Fruit fly (Drosophila melanogaster): Measurements from ENCODE around the gene Task6.

The Task6 gene

dm6 chr3R:13674492-13675033 lies at the start of gene Task6:
Gene Task6 (minus strand): TSS chr3R:13674542.
- TF ChIP-seq HmgZ (tag; optimal IDR thresholded peaks at IDR 0.05) = no peak
- no peak for TF ChIP-seq CG12299 (tag; optimal IDR thresholded peaks at IDR 0.05)
- TF ChIP-seq stwl (tag; optimal IDR thresholded peaks at IDR 0.05) = peak; percentile 23
- no peak for TF ChIP-seq crol (GFP tag; IDR thresholded peaks at IDR 0.05)
- no peak for TF ChIP-seq Adf1 (GFP tag; IDR thresholded peaks at IDR 0.05)
- peak; percentile 9 for TF ChIP-seq trem (tag; optimal IDR thresholded peaks at IDR 0.05)
- TF ChIP-seq B-H2 (GFP tag; optimal IDR thresholded peaks at IDR 0.05) = no peak
- peak in 1 of 2 experiments; percentile 20 for TF ChIP-seq Trl (optimal IDR thresholded peaks at IDR 0.05)
- TF ChIP-seq Trl (GFP tag; optimal IDR thresholded peaks at IDR 0.05) = no peak
- TF ChIP-seq CG12104 (GFP tag; optimal IDR thresholded peaks at IDR 0.05) = no peak
- TF ChIP-seq pita (GFP tag; optimal IDR thresholded peaks at IDR 0.05) = peak; percentile 84
- TF ChIP-seq esg (GFP tag; conservative IDR thresholded peaks at IDR 0.05) = no peak
- peak; percentile 27 for TF ChIP-seq hkb (optimal IDR thresholded peaks at IDR 0.05)
- TF ChIP-seq hkb (GFP tag; IDR thresholded peaks at IDR 0.05) = no peak
- peak; percentile 67 for TF ChIP-seq CTCF (GFP tag; optimal IDR thresholded peaks at IDR 0.05)
- TF ChIP-seq CG14710 (tag; optimal IDR thresholded peaks at IDR 0.05) = peak; percentile 48
- peak; percentile 78 for TF ChIP-seq cad (GFP tag; optimal IDR thresholded peaks at IDR 0.05)
- peak; percentile 75 for TF ChIP-seq sens (GFP tag)
- TF ChIP-seq CG2116 (GFP tag; optimal IDR thresholded peaks at IDR 0.05) = peak; percentile 17
- peak; percentile 6 for TF ChIP-seq CG10267 (tag; optimal IDR thresholded peaks at IDR 0.05)
- TF ChIP-seq Pdp1 (GFP tag; optimal IDR thresholded peaks at IDR 0.05) = no peak
- TF ChIP-seq CoRest (tag; optimal IDR thresholded peaks at IDR 0.05) = peak; percentile 14
- peak; percentile 1 for TF ChIP-seq CG2712 (tag; optimal IDR thresholded peaks at IDR 0.05)
- TF ChIP-seq scrt (GFP tag; optimal IDR thresholded peaks at IDR 0.05) = peak; percentile 66
- peak; percentile 99 for TF ChIP-seq CG6654 (GFP tag; optimal IDR thresholded peaks at IDR 0.05)
- peak; percentile 6 for TF ChIP-seq sqz (GFP tag; optimal IDR thresholded peaks at IDR 0.05)
- no peak for TF ChIP-seq shn (GFP tag; optimal IDR thresholded peaks at IDR 0.05)
- TF ChIP-seq CG9437 (GFP tag; optimal IDR thresholded peaks at IDR 0.05) = peak; percentile 7
- TF ChIP-seq nerfin-1 (tag; optimal IDR thresholded peaks at IDR 0.05) = peak; percentile 79
- TF ChIP-seq nmo (GFP tag; optimal IDR thresholded peaks at IDR 0.05) = peak; percentile 39
- TF ChIP-seq Tbp (GFP tag; optimal IDR thresholded peaks at IDR 0.05) = peak; percentile 42

dm6 chr3R:13722451-13722850 lies 48.1 kb upstream of the Task6 start:
- TF ChIP-seq wdn (GFP tag; IDR thresholded peaks at IDR 0.05) = no peak
- TF ChIP-seq lab (GFP tag; optimal IDR thresholded peaks at IDR 0.05) = no peak
- no peak for TF ChIP-seq D19B (GFP tag; optimal IDR thresholded peaks at IDR 0.05)
- TF ChIP-seq ac (GFP tag; optimal IDR thresholded peaks at IDR 0.05) = no peak
- no peak for TF ChIP-seq YL-1 (GFP tag; optimal IDR thresholded peaks at IDR 0.05)
- TF ChIP-seq CG4424 (GFP tag; optimal IDR thresholded peaks at IDR 0.05) = no peak
- no peak for TF ChIP-seq CG1529 (GFP tag; optimal IDR thresholded peaks at IDR 0.05)
- no peak for TF ChIP-seq Bdp1 (GFP tag; optimal IDR thresholded peaks at IDR 0.05)
- no peak for TF ChIP-seq tx (GFP tag; optimal IDR thresholded peaks at IDR 0.05)
- no peak for TF ChIP-seq CG1602 (GFP tag; optimal IDR thresholded peaks at IDR 0.05)
- no peak for TF ChIP-seq Taf1 (GFP tag; IDR thresholded peaks at IDR 0.05)
- no peak for TF ChIP-seq sens-2 (GFP tag; IDR thresholded peaks at IDR 0.05)
- TF ChIP-seq Oaz (GFP tag; IDR thresholded peaks at IDR 0.05) = no peak
- TF ChIP-seq H15 (GFP tag; IDR thresholded peaks at IDR 0.05) = no peak
- TF ChIP-seq Fer2 (tag; optimal IDR thresholded peaks at IDR 0.05) = no peak
- no peak for TF ChIP-seq fu2 (GFP tag; optimal IDR thresholded peaks at IDR 0.05)
- no peak for TF ChIP-seq ro (GFP tag; IDR thresholded peaks at IDR 0.05)
